Worm (Caenorhabditis elegans) whole organism, L1 larva: ENCODE results near the gene F10E7.5.

Source experiments
- alr-1 ChIP-seq: fragments of 200-800 bp; sonication (Bioruptor generic); optimal IDR thresholded peaks from 2 replicates; lab custom pipeline; 2018; ENCODE audit warnings: borderline replicate concordance, mild to moderate bottlenecking, missing genetic modification characterization, missing compliant biosample characterization
- fkh-8 ChIP-seq: sonication (generic microtip); optimal IDR thresholded peaks from 2 replicates; lab custom pipeline; 2016; ENCODE audit warnings: mild to moderate bottlenecking, missing genetic modification characterization, missing compliant biosample characterization
- hpl-2 ChIP-seq: fragments of 150-350 bp; optimal IDR thresholded peaks from 2 replicates; lab custom pipeline; 2014; ENCODE audit warnings: missing biosample characterization, missing genetic modification reagents, missing genetic modification characterization
- lir-3 ChIP-seq: sonication (generic microtip); optimal IDR thresholded peaks from 2 replicates; lab custom pipeline; 2016; ENCODE audit warnings: mild to moderate bottlenecking, missing genetic modification characterization, moderate library complexity, missing compliant biosample characterization; ENCODE audit not compliant: poor library complexity
- lsy-2 ChIP-seq, 2 experiments: fragments of 150-350 bp; optimal IDR thresholded peaks; 2 replicates each; lab custom pipeline; 2014; ENCODE audit warnings: missing biosample characterization in 2 of 2, missing genetic modification characterization in 2 of 2
- mef-2 ChIP-seq: fragments of 150-350 bp; optimal IDR thresholded peaks from 2 replicates; lab custom pipeline; 2014; ENCODE audit warnings: missing biosample characterization, missing genetic modification characterization
- mep-1 ChIP-seq: fragments of 150-350 bp; optimal IDR thresholded peaks from 2 replicates; lab custom pipeline; 2014; ENCODE audit warnings: missing biosample characterization, missing genetic modification characterization
- nhr-20 ChIP-seq: sonication (generic microtip); optimal IDR thresholded peaks from 2 replicates; lab custom pipeline; 2016; ENCODE audit warnings: mild to moderate bottlenecking, missing genetic modification characterization, missing compliant biosample characterization
- pax-3 ChIP-seq: fragments of 200-800 bp; sonication (Bioruptor generic); optimal IDR thresholded peaks from 2 replicates; lab custom pipeline; 2018; ENCODE audit warnings: mild to moderate bottlenecking, missing genetic modification characterization, moderate library complexity, missing compliant biosample characterization
- snu-23 ChIP-seq: sonication (generic microtip); optimal IDR thresholded peaks from 2 replicates; lab custom pipeline; 2016; ENCODE audit warnings: missing genetic modification characterization, missing compliant biosample characterization
- unc-62 ChIP-seq: fragments of 150-350 bp; optimal IDR thresholded peaks from 2 replicates; lab custom pipeline; 2014; ENCODE audit warnings: missing biosample characterization, missing genetic modification reagents, missing genetic modification characterization
- xbp-1 ChIP-seq: sonication (generic microtip); optimal IDR thresholded peaks from 2 replicates; lab custom pipeline; 2016; ENCODE audit warnings: missing genetic modification characterization, missing compliant biosample characterization
- ztf-11 ChIP-seq, 2 experiments: sonication (generic microtip); optimal IDR thresholded peaks; 2 replicates each; lab custom pipeline; 2016 to 2017; ENCODE audit warnings: missing genetic modification characterization in 2 of 2, missing biosample characterization in 1 of 2, missing compliant biosample characterization in 1 of 2

ce11 chrII:7139064-7139463, 27.3 kb downstream of the F10E7.5 start:
- TF ChIP-seq lir-3 (no peak), xbp-1 (tag; lab: Kevin White, UChicago) (no peak), pax-3 (tag; lab: Kevin White, UChicago) (no peak), nhr-20 (peak; percentile 24), mef-2 (no peak), mep-1 (tag; lab: Kevin White, UChicago) (no peak), hpl-2 (GFP tag; lab: Kevin White, UChicago) (no peak), fkh-8 (tag; lab: Kevin White, UChicago) (no peak), ztf-11 (tag; optimal IDR thresholded peaks at IDR 0.05; lab: Kevin White, UChicago) (no peak), unc-62 (no peak), lsy-2 (tag; optimal IDR thresholded peaks at IDR 0.05; lab: Kevin White, UChicago) (no peak), alr-1 (tag; lab: Kevin White, UChicago) (no peak), snu-23 (GFP tag; lab: Kevin White, UChicago) (no peak)
